Worm (Caenorhabditis elegans) whole organism, early embryonic: ENCODE results near the gene ZK185.4.

Experiments
- ama-1 ChIP-seq: fragments of 150-350 bp; optimal IDR thresholded peaks from 2 replicates; lab custom pipeline; 2014
- hmbx-1 ChIP-seq: sonication (generic microtip); optimal IDR thresholded peaks from 2 replicates; lab custom pipeline; 2016; ENCODE audit warnings: mild to moderate bottlenecking, missing genetic modification characterization, missing compliant biosample characterization
- hmg-4 ChIP-seq: fragments of 200-800 bp; sonication (Bioruptor generic); optimal IDR thresholded peaks from 2 replicates; lab custom pipeline; 2018; ENCODE audit warnings: mild to moderate bottlenecking, missing genetic modification characterization, missing compliant biosample characterization
- scrt-1 ChIP-seq: fragments of 200-800 bp; sonication (Bioruptor generic); IDR thresholded peaks from 2 replicates; pipeline ENCODE4 v1.3.6; 2022; ENCODE audit warnings: missing genetic modification characterization, missing compliant biosample characterization

ce11 chrIV:4517066-4517465, 15.9 kb downstream of the ZK185.4 start, which contains the start of gene ZK180.5:
- TF ChIP-seq scrt-1 (GFP tag; lab: Robert Waterston, UW) (no peak), hmbx-1 (tag; lab: Kevin White, UChicago) (no peak), hmg-4 (GFP tag; lab: Kevin White, UChicago) (no peak), ama-1 (lab: Kevin White, UChicago) (no peak)
